1 worm cellular context compared by ENCODE assay signal in the genomic region with DNA sequence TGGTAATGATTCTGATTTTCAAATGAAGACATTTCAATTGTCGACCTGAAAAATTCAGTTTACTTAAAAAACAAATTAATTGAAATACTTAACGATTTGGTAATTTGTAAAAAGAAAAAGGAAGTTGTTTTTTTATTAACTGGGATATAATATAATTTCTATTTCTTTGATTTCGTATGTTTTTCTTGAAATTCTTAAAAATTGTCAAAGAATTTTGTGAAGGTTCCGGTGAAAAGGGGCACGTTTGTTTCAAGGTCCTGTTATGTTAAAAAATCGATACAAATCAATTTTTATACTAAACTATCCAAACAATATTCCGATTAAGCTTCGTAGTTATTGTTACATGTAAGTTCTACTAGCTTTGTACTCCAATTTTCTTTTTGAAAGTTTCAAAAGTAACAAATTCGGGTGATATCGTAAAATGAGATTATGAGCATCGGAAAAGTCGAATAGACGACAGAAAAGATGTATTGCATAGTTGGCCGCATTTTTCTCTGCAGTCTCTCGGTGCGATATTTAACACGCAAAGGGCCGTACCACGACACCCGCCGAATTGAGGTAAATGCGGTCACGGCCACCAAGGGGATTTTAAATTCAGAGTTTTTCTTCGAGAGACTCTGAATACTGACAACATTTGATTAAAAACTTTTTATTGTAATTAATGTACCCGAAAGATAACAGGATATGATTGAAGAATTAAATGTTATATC.
TF ChIP-seq lines count a peak whose summit lies in the region.

A gene (minus strand): TSS at position 51 of the 710 bp plus-strand sequence.

TF ChIP-seq in whole organism, L2 larva, 48 proteins besides CTCF, POLR2A, EP300 and RAD21 (continued from another document):
- no peak for TF ChIP-seq nhr-11 (tag; optimal IDR thresholded peaks at IDR 0.05; lab: Kevin White, UChicago)
- TF ChIP-seq C34F6.9 (tag; optimal IDR thresholded peaks at IDR 0.05; lab: Kevin White, UChicago) = peak; percentile 1
- TF ChIP-seq nhr-23 (tag; optimal IDR thresholded peaks at IDR 0.05; lab: Kevin White, UChicago) = no peak
- no peak for TF ChIP-seq nhr-12 (tag; optimal IDR thresholded peaks at IDR 0.05; lab: Kevin White, UChicago)
- TF ChIP-seq F13H6.1 (tag; optimal IDR thresholded peaks at IDR 0.05; lab: Kevin White, UChicago) = no peak
- peak; percentile 14 for TF ChIP-seq unc-55 (GFP tag; optimal IDR thresholded peaks at IDR 0.05; lab: Kevin White, UChicago)
- no peak for TF ChIP-seq sma-3 (GFP tag; optimal IDR thresholded peaks at IDR 0.05; lab: Kevin White, UChicago)
